Fruit fly (Drosophila melanogaster) whole organism, embryonic: ENCODE results near the gene Mrm2.
A peak's percentile ranks its signal among the peaks of the same experiment; 100 is the strongest.

Source experiments
- Abd-B ChIP-seq: fragments of 200-800 bp; sonication (Bioruptor generic); optimal IDR thresholded peaks from 2 replicates; lab custom pipeline; 2018; ENCODE audit warnings: missing biosample characterization, mild to moderate bottlenecking, missing genetic modification characterization, moderate library complexity
- CG10366 ChIP-seq: fragments of 200-800 bp; sonication (Bioruptor generic); IDR thresholded peaks from 2 replicates; pipeline ENCODE4 v1.3.6; 2022; ENCODE audit warnings: missing biosample characterization, missing genetic modification characterization
- CG12219 ChIP-seq: fragments of 200-800 bp; sonication (Bioruptor generic); optimal IDR thresholded peaks from 3 replicates; lab custom pipeline; 2018; ENCODE audit warnings: missing biosample characterization, mild to moderate bottlenecking, missing genetic modification characterization
- CG13296 ChIP-seq: fragments of 200-800 bp; sonication (Bioruptor generic); optimal IDR thresholded peaks from 3 replicates; lab custom pipeline; 2018; ENCODE audit warnings: missing biosample characterization, mild to moderate bottlenecking, missing genetic modification characterization
- CG13424 ChIP-seq: fragments of 200-800 bp; sonication (Bioruptor generic); optimal IDR thresholded peaks from 2 replicates; lab custom pipeline; 2019; ENCODE audit warnings: missing biosample characterization, mild to moderate bottlenecking, missing genetic modification characterization, moderate library complexity
- CG15514 ChIP-seq: fragments of 200-800 bp; sonication (Bioruptor generic); optimal IDR thresholded peaks from 3 replicates; lab custom pipeline; 2017; ENCODE audit warnings: missing biosample characterization, missing genetic modification characterization, mild to moderate bottlenecking, moderate library complexity, missing genetic modification reagents
- CG15601 ChIP-seq: fragments of 200-800 bp; sonication (Bioruptor generic); optimal IDR thresholded peaks from 3 replicates; lab custom pipeline; 2019; ENCODE audit warnings: missing biosample characterization, mild to moderate bottlenecking, missing genetic modification characterization, moderate library complexity
- CG16863 ChIP-seq: fragments of 200-800 bp; sonication (Bioruptor generic); optimal IDR thresholded peaks from 3 replicates; lab custom pipeline; 2016; ENCODE audit warnings: missing biosample characterization, missing genetic modification characterization
- CG17359 ChIP-seq: fragments of 200-800 bp; sonication (Bioruptor generic); optimal IDR thresholded peaks from 3 replicates; lab custom pipeline; 2018; ENCODE audit warnings: missing biosample characterization, mild to moderate bottlenecking, missing genetic modification characterization, moderate library complexity
- CG17829 ChIP-seq: fragments of 200-800 bp; optimal IDR thresholded peaks from 2 replicates; lab custom pipeline; 2019; ENCODE audit warnings: missing biosample characterization, mild to moderate bottlenecking, missing genetic modification characterization, moderate library complexity
- CG18262 ChIP-seq: fragments of 200-800 bp; optimal IDR thresholded peaks from 3 replicates; lab custom pipeline; 2019; ENCODE audit warnings: missing biosample characterization, mild to moderate bottlenecking, missing genetic modification characterization, moderate library complexity
- CG2120 ChIP-seq: fragments of 200-800 bp; sonication (Bioruptor generic); optimal IDR thresholded peaks from 3 replicates; lab custom pipeline; 2016; ENCODE audit warnings: missing biosample characterization, missing genetic modification characterization
- CG2678 ChIP-seq: fragments of 200-800 bp; sonication (Bioruptor generic); optimal IDR thresholded peaks from 3 replicates; lab custom pipeline; 2019; ENCODE audit warnings: missing biosample characterization, mild to moderate bottlenecking, missing genetic modification characterization, moderate library complexity
- CG31441 ChIP-seq: fragments of 200-800 bp; sonication (Bioruptor generic); IDR thresholded peaks from 2 replicates; pipeline ENCODE4 v1.3.6; 2022; ENCODE audit warnings: missing biosample characterization, missing genetic modification characterization
- CG32532 ChIP-seq: fragments of 200-800 bp; sonication (Bioruptor generic); IDR thresholded peaks from 2 replicates; pipeline ENCODE4 v1.3.6; 2022; ENCODE audit warnings: missing biosample characterization, missing genetic modification characterization
- CG8944 ChIP-seq: fragments of 200-800 bp; sonication (Bioruptor generic); optimal IDR thresholded peaks from 3 replicates; lab custom pipeline; 2016; ENCODE audit warnings: missing biosample characterization, missing genetic modification characterization
- CG9609 ChIP-seq: fragments of 200-800 bp; sonication (Bioruptor generic); optimal IDR thresholded peaks from 3 replicates; lab custom pipeline; 2016; ENCODE audit warnings: missing biosample characterization, missing genetic modification characterization
- CG9797 ChIP-seq: fragments of 200-800 bp; sonication (Bioruptor generic); optimal IDR thresholded peaks from 3 replicates; lab custom pipeline; 2018; ENCODE audit warnings: missing biosample characterization, mild to moderate bottlenecking, missing genetic modification characterization
- Camta ChIP-seq: fragments of 200-800 bp; sonication (Bioruptor generic); optimal IDR thresholded peaks from 2 replicates; lab custom pipeline; 2016; ENCODE audit warnings: missing biosample characterization, missing genetic modification characterization
- Dbx ChIP-seq: fragments of 200-800 bp; sonication (Bioruptor generic); IDR thresholded peaks from 3 replicates; pipeline ENCODE4 v1.3.6; 2022; ENCODE audit warnings: missing biosample characterization, missing genetic modification characterization
- Dp ChIP-seq: fragments of 200-800 bp; sonication (Bioruptor generic); optimal IDR thresholded peaks from 2 replicates; lab custom pipeline; 2018; ENCODE audit warnings: missing biosample characterization, mild to moderate bottlenecking, missing genetic modification characterization, moderate library complexity
- E2f2 ChIP-seq: fragments of 200-800 bp; sonication (Bioruptor generic); IDR thresholded peaks from 2 replicates; pipeline ENCODE4 v1.3.6; 2022; ENCODE audit warnings: missing biosample characterization, missing genetic modification characterization
- ERR ChIP-seq: fragments of 200-800 bp; sonication (Bioruptor generic); optimal IDR thresholded peaks from 2 replicates; lab custom pipeline; 2016; ENCODE audit warnings: missing biosample characterization, missing genetic modification characterization
- HmgD ChIP-seq: fragments of 200-800 bp; sonication (Bioruptor generic); optimal IDR thresholded peaks from 3 replicates; lab custom pipeline; 2016; ENCODE audit warnings: missing biosample characterization, missing genetic modification characterization
- MESR4 ChIP-seq: fragments of 200-800 bp; sonication (Bioruptor generic); optimal IDR thresholded peaks from 2 replicates; lab custom pipeline; 2018; ENCODE audit warnings: missing biosample characterization, mild to moderate bottlenecking, missing genetic modification characterization, moderate library complexity
- Max ChIP-seq: fragments of 200-800 bp; sonication (Bioruptor generic); optimal IDR thresholded peaks from 2 replicates; lab custom pipeline; 2016; ENCODE audit warnings: missing biosample characterization, mild to moderate bottlenecking, missing genetic modification characterization
- Opbp ChIP-seq: fragments of 200-800 bp; sonication (Bioruptor generic); IDR thresholded peaks from 3 replicates; pipeline ENCODE4 v1.3.6; 2022; ENCODE audit warnings: missing biosample characterization, missing genetic modification characterization; ENCODE audit not compliant: partially characterized antibody
- Sry-β ChIP-seq: fragments of 200-800 bp; sonication (Bioruptor generic); optimal IDR thresholded peaks from 2 replicates; lab custom pipeline; 2018; ENCODE audit warnings: missing biosample characterization, mild to moderate bottlenecking, missing genetic modification characterization, moderate library complexity
- YL-1 ChIP-seq: fragments of 200-800 bp; sonication (Bioruptor generic); optimal IDR thresholded peaks from 3 replicates; lab custom pipeline; 2017; ENCODE audit warnings: missing biosample characterization, mild to moderate bottlenecking, missing genetic modification characterization
- bbx ChIP-seq: fragments of 200-800 bp; sonication (Bioruptor generic); IDR thresholded peaks from 2 replicates; pipeline ENCODE4 v1.3.6; 2022; ENCODE audit warnings: missing biosample characterization, missing genetic modification characterization; ENCODE audit not compliant: partially characterized antibody
- bcd ChIP-seq: fragments of 200-800 bp; sonication (Bioruptor generic); optimal IDR thresholded peaks from 2 replicates; lab custom pipeline; 2017; ENCODE audit warnings: missing biosample characterization, mild to moderate bottlenecking, missing genetic modification characterization
- chn ChIP-seq: fragments of 200-800 bp; sonication (Bioruptor generic); optimal IDR thresholded peaks from 2 replicates; lab custom pipeline; 2016; ENCODE audit warnings: missing biosample characterization, missing genetic modification characterization
- emc ChIP-seq: fragments of 200-800 bp; sonication (Bioruptor generic); optimal IDR thresholded peaks from 2 replicates; lab custom pipeline; 2016; ENCODE audit warnings: missing biosample characterization, missing genetic modification characterization
- en ChIP-seq: fragments of 200-800 bp; sonication (Bioruptor generic); optimal IDR thresholded peaks from 2 replicates; lab custom pipeline; 2016; ENCODE audit warnings: missing biosample characterization, missing genetic modification characterization
- gcm ChIP-seq: fragments of 200-800 bp; sonication (Bioruptor generic); optimal IDR thresholded peaks from 2 replicates; lab custom pipeline; 2019; ENCODE audit warnings: missing biosample characterization, mild to moderate bottlenecking, missing genetic modification characterization, moderate library complexity
- klu ChIP-seq: fragments of 200-800 bp; sonication (Bioruptor generic); IDR thresholded peaks from 2 replicates; pipeline ENCODE4 v1.3.6; 2022; ENCODE audit warnings: missing biosample characterization, missing genetic modification characterization
- kni ChIP-seq: fragments of 200-800 bp; sonication (Bioruptor generic); optimal IDR thresholded peaks from 3 replicates; lab custom pipeline; 2017; ENCODE audit warnings: mild to moderate bottlenecking, missing biosample characterization, missing genetic modification reagents, missing genetic modification characterization
- lov ChIP-seq, 2 experiments: fragments of 200-800 bp in 1 of 2; fragments of >200 bp in 1 of 2; sonication (Bioruptor generic) in 1 of 2; IDR thresholded peaks in 1 of 2; optimal IDR thresholded peaks in 1 of 2; 2 replicates in 1 of 2; 3 replicates in 1 of 2; pipeline versions ENCODE4 v1.3.6 to Lab custom; 2017 to 2022; ENCODE audit warnings: missing biosample characterization in 1 of 2, missing genetic modification characterization in 1 of 2
- maf-S ChIP-seq: fragments of 200-800 bp; sonication (Bioruptor generic); optimal IDR thresholded peaks from 2 replicates; lab custom pipeline; 2016; ENCODE audit warnings: missing biosample characterization, missing genetic modification characterization
- nom ChIP-seq: fragments of 200-800 bp; sonication (Bioruptor generic); optimal IDR thresholded peaks from 2 replicates; lab custom pipeline; 2017; ENCODE audit warnings: missing biosample characterization, missing genetic modification characterization, mild to moderate bottlenecking, moderate library complexity, missing genetic modification reagents
- org-1 ChIP-seq: fragments of 200-800 bp; sonication (Bioruptor generic); optimal IDR thresholded peaks from 2 replicates; lab custom pipeline; 2017; ENCODE audit warnings: missing biosample characterization, missing genetic modification characterization
- run ChIP-seq: fragments of 200-800 bp; sonication (Bioruptor generic); optimal IDR thresholded peaks from 3 replicates; lab custom pipeline; 2018; ENCODE audit warnings: missing biosample characterization, mild to moderate bottlenecking, missing genetic modification characterization
- seq ChIP-seq: fragments of 200-800 bp; sonication (Bioruptor generic); IDR thresholded peaks from 2 replicates; pipeline ENCODE4 v1.3.6; 2022; ENCODE audit warnings: missing biosample characterization, missing genetic modification characterization
- slbo ChIP-seq: fragments of 200-800 bp; sonication (Bioruptor generic); IDR thresholded peaks from 2 replicates; pipeline ENCODE4 v1.3.6; 2022; ENCODE audit warnings: missing biosample characterization, missing genetic modification characterization
- ssp ChIP-seq: fragments of 200-800 bp; sonication (Bioruptor generic); IDR thresholded peaks from 2 replicates; pipeline ENCODE4 v1.3.6; 2022; ENCODE audit warnings: missing biosample characterization, missing genetic modification characterization
- stwl ChIP-seq: fragments of 200-800 bp; sonication (Bioruptor generic); optimal IDR thresholded peaks from 3 replicates; lab custom pipeline; 2018; ENCODE audit warnings: missing biosample characterization, mild to moderate bottlenecking, missing genetic modification characterization, moderate library complexity
- trem ChIP-seq: fragments of 200-800 bp; optimal IDR thresholded peaks from 3 replicates; lab custom pipeline; 2019; ENCODE audit warnings: missing biosample characterization, mild to moderate bottlenecking, missing genetic modification characterization, moderate library complexity
- usp ChIP-seq: fragments of >200 bp; optimal IDR thresholded peaks from 2 replicates; lab custom pipeline; 2017; ENCODE audit warnings: missing biosample characterization, missing genetic modification characterization
- zfh1 ChIP-seq: fragments of 200-800 bp; sonication (Bioruptor generic); IDR thresholded peaks from 3 replicates; pipeline ENCODE4 v1.3.6; 2022; ENCODE audit warnings: missing biosample characterization, missing genetic modification characterization

Gene Mrm2

dm6 chr3R:19904865-19905373, 43.5 kb downstream of the Mrm2 start, which contains the start of the genes Surf6 and RhoGAP92B (continued):
- TF ChIP-seq zfh1 (GFP tag; lab: Robert Waterston, UW) (peak; percentile 58; the same call in 2 of the 3 replicates), Sry-β (GFP tag; lab: Kevin White, UChicago) (peak; percentile 0), gcm (peak; percentile 63), CG15514 (GFP tag; lab: Kevin White, UChicago) (peak; percentile 85), kni (GFP tag; lab: Kevin White, UChicago) (peak; percentile 39), chn (peak; percentile 56), org-1 (GFP tag; lab: Kevin White, UChicago) (peak; percentile 39), CG9609 (peak; percentile 54), emc (GFP tag; lab: Kevin White, UChicago) (no peak), ERR (GFP tag; lab: Kevin White, UChicago) (peak; percentile 38), lov (optimal IDR thresholded peaks at IDR 0.05; lab: Kevin White, UChicago) (no peak), lov (GFP tag; IDR thresholded peaks at IDR 0.05; lab: Robert Waterston, UW) (no peak), en (peak; percentile 49), usp (GFP tag; lab: Kevin White, UChicago) (no peak), klu (GFP tag; lab: Robert Waterston, UW) (no peak), CG13424 (tag; lab: Kevin White, UChicago) (peak; percentile 61), Camta (GFP tag; lab: Kevin White, UChicago) (peak; percentile 55), MESR4 (GFP tag; lab: Kevin White, UChicago) (peak; percentile 100), Max (GFP tag; lab: Kevin White, UChicago) (peak; percentile 95), maf-S (peak; percentile 19), nom (GFP tag; lab: Kevin White, UChicago) (peak; percentile 78), stwl (tag; lab: Kevin White, UChicago) (peak; percentile 89), CG17829 (tag; lab: Kevin White, UChicago) (peak; percentile 77), CG16863 (GFP tag; lab: Kevin White, UChicago) (peak; percentile 40), HmgD (GFP tag; lab: Kevin White, UChicago) (peak; percentile 74), CG15601 (tag; lab: Kevin White, UChicago) (peak; percentile 72), Abd-B (GFP tag; lab: Kevin White, UChicago) (no peak), E2f2 (GFP tag; lab: Robert Waterston, UW) (peak; percentile 84), CG8944 (GFP tag; lab: Kevin White, UChicago) (peak; percentile 39), trem (tag; lab: Kevin White, UChicago) (peak; percentile 89), CG2120 (GFP tag; lab: Kevin White, UChicago) (peak; percentile 65), bbx (no peak), Opbp (GFP tag; lab: Robert Waterston, UW) (no peak; the same call in 2 of the 3 replicates), CG31441 (GFP tag; lab: Robert Waterston, UW) (peak; percentile 76), CG13296 (peak; percentile 71), slbo (GFP tag; lab: Robert Waterston, UW) (peak; percentile 38), CG12219 (GFP tag; lab: Kevin White, UChicago) (peak; percentile 10), CG10366 (GFP tag; lab: Robert Waterston, UW) (0 out of 2 replicates have a peak, but pooled peaks have one; percentile 24), bcd (peak; percentile 59), YL-1 (GFP tag; lab: Kevin White, UChicago) (peak; percentile 92), Dp (peak; percentile 75), run (tag; lab: Kevin White, UChicago) (peak; percentile 57), Dbx (GFP tag; lab: Robert Waterston, UW) (peak; percentile 70; the same call in 2 of the 3 replicates), CG17359 (tag; lab: Kevin White, UChicago) (peak; percentile 62), CG18262 (peak; percentile 53), ssp (GFP tag; lab: Robert Waterston, UW) (0 out of 2 replicates have a peak, but pooled peaks have one; percentile 20), CG9797 (GFP tag; lab: Kevin White, UChicago) (peak; percentile 94), CG2678 (tag; lab: Kevin White, UChicago) (peak; percentile 64), CG32532 (GFP tag; lab: Robert Waterston, UW) (peak; percentile 71), seq (GFP tag; lab: Robert Waterston, UW) (peak; percentile 47; the same call in 1 of the 2 replicates)
